Worm (Caenorhabditis elegans) whole organism, late embryonic: ENCODE data around the gene plc-4.

ENCODE experiments used
- C08G9.2 ChIP-seq: sonication (generic microtip); optimal IDR thresholded peaks from 2 replicates; lab custom pipeline; 2016; ENCODE audit warnings: mild to moderate bottlenecking, missing genetic modification characterization, moderate library complexity, missing compliant biosample characterization
- ama-1 ChIP-seq: fragments of 150-350 bp; optimal IDR thresholded peaks from 2 replicates; lab custom pipeline; 2014
- che-1 ChIP-seq: sonication (generic microtip); optimal IDR thresholded peaks from 2 replicates; lab custom pipeline; 2016; ENCODE audit warnings: mild to moderate bottlenecking, missing genetic modification characterization, missing compliant biosample characterization
- dmd-4 ChIP-seq: sonication (generic microtip); optimal IDR thresholded peaks from 2 replicates; lab custom pipeline; 2016; ENCODE audit warnings: borderline replicate concordance, missing genetic modification characterization, missing compliant biosample characterization
- fax-1 ChIP-seq: sonication (generic microtip); optimal IDR thresholded peaks from 2 replicates; lab custom pipeline; 2016; ENCODE audit warnings: missing genotype, missing genetic modification characterization, missing compliant biosample characterization
- hlh-6 ChIP-seq: sonication (generic microtip); optimal IDR thresholded peaks from 2 replicates; lab custom pipeline; 2016; ENCODE audit warnings: missing genotype, missing genetic modification characterization, missing compliant biosample characterization
- madf-2 ChIP-seq: sonication (generic microtip); optimal IDR thresholded peaks from 2 replicates; lab custom pipeline; 2017; ENCODE audit warnings: missing genetic modification characterization, missing compliant biosample characterization
- pha-2 ChIP-seq: sonication (generic microtip); optimal IDR thresholded peaks from 2 replicates; lab custom pipeline; 2017; ENCODE audit warnings: mild to moderate bottlenecking, missing genetic modification characterization, missing compliant biosample characterization
- pros-1 ChIP-seq: fragments of 150-350 bp; optimal IDR thresholded peaks from 2 replicates; lab custom pipeline; 2014; ENCODE audit warnings: missing biosample characterization, missing genetic modification reagents, missing genetic modification characterization
- rnt-1 ChIP-seq: sonication (generic microtip); optimal IDR thresholded peaks from 2 replicates; lab custom pipeline; 2016; ENCODE audit warnings: missing genetic modification characterization, missing compliant biosample characterization

DNA sequence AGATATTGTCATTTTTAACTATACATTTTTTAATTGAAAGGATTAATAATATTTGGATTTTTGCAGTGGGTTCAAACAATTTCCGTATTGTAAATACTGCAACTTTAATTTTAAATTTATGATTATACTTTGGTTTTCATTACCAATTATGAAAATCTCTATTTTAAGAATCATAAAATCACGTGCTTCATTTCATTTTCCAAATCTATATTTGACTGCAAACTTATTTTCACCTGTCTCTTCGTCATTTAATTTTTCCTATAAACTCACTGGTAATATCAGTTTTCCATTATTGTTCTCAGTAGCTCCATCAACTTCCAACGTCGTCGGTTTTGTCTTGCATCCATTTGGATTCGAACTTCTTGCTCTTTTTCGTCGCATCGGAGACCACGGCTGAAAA is 19.9 kb upstream of the plc-4 start, which contains the start of gene R05G6.1:
- TF ChIP-seq pha-2, result no peak
- TF ChIP-seq madf-2 (tag; lab: Kevin White, UChicago), result no peak
- TF ChIP-seq ama-1 (lab: Kevin White, UChicago), result no peak
- no peak for TF ChIP-seq C08G9.2 (tag; lab: Kevin White, UChicago)
- no peak for TF ChIP-seq fax-1 (tag; lab: Kevin White, UChicago)
- no peak for TF ChIP-seq dmd-4 (tag; lab: Kevin White, UChicago)
- no peak for TF ChIP-seq rnt-1 (tag; lab: Kevin White, UChicago)
- TF ChIP-seq hlh-6, result no peak
- no peak for TF ChIP-seq pros-1 (tag; lab: Kevin White, UChicago)
- TF ChIP-seq che-1, result no peak
